Worm (Caenorhabditis elegans): Measurements from ENCODE around the gene C31H1.2.

- no peak for TF ChIP-seq ama-1 (optimal IDR thresholded peaks at IDR 0.05)
- TF ChIP-seq ceh-45 (GFP tag; IDR thresholded peaks at IDR 0.05), result no peak
- no peak for TF ChIP-seq Y22D7AL.16 (tag; optimal IDR thresholded peaks at IDR 0.05)
- TF ChIP-seq fkh-10 (GFP tag; optimal IDR thresholded peaks at IDR 0.05), result no peak
- no peak for TF ChIP-seq ceh-48 (tag; optimal IDR thresholded peaks at IDR 0.05)
- no peak for TF ChIP-seq hlh-6 (tag; optimal IDR thresholded peaks at IDR 0.05)
- no peak for TF ChIP-seq nhr-11 (tag; optimal IDR thresholded peaks at IDR 0.05)
- TF ChIP-seq hlh-13 (GFP tag; optimal IDR thresholded peaks at IDR 0.05), result no peak
- no peak for TF ChIP-seq pax-1 (tag; optimal IDR thresholded peaks at IDR 0.05)
- TF ChIP-seq pha-4 (tag; optimal IDR thresholded peaks at IDR 0.05), result no peak
- TF ChIP-seq hlh-15 (tag; optimal IDR thresholded peaks at IDR 0.05), result no peak
Observed at ce11 chrIV:5760656-5761055, 30.4 kb upstream of the C31H1.2 start.

All from whole organism, late embryonic.